Worm (Caenorhabditis elegans) whole organism, late embryonic: ENCODE data around the gene F25B3.4.

Source experiments
- ama-1 ChIP-seq: fragments of 150-350 bp; optimal IDR thresholded peaks from 2 replicates; lab custom pipeline; 2014
- ceh-9 ChIP-seq: sonication (generic microtip); optimal IDR thresholded peaks from 2 replicates; lab custom pipeline; 2016; ENCODE audit warnings: mild to moderate bottlenecking, missing genetic modification characterization, inconsistent platforms, missing compliant biosample characterization
- pqm-1 ChIP-seq: sonication (generic microtip); optimal IDR thresholded peaks from 2 replicates; lab custom pipeline; 2016; ENCODE audit warnings: missing genetic modification characterization, missing compliant biosample characterization

DNA sequence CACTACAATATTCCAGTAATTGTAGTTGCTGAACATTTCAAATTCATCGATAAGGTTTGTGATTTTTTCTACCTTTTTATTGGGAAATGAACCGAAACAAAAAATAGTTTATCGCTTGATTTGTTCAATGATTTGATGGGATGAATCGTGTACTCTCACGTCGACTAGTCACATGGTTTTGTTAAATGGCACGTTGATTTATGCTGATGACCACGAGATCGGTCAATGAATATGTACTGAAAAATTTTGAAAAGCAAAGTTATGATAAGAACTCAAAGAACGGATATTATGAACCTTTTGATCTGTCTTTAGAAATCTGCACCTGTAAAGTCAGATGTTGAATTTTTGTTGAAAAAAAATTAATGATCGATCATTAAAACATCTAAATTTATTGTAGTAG, 52.3 kb downstream of the F25B3.4 start:
- TF ChIP-seq ceh-9 (tag; lab: Kevin White, UChicago) (no peak), ama-1 (lab: Kevin White, UChicago) (no peak), pqm-1 (tag; lab: Kevin White, UChicago) (no peak)
